Fruit fly (Drosophila melanogaster) Kc167 (cell line): ENCODE data around the gene CG13097.

Experiments used
- Myc ChIP-seq: fragments of >200 bp; optimal IDR thresholded peaks from 2 replicates; lab custom pipeline; 2017; ENCODE audit warnings: missing external identifiers
- h ChIP-seq: fragments of >200 bp; optimal IDR thresholded peaks from 3 replicates; lab custom pipeline; 2018; ENCODE audit warnings: missing external identifiers
- psq ChIP-seq: fragments of >200 bp; optimal IDR thresholded peaks from 2 replicates; lab custom pipeline; 2017; ENCODE audit warnings: missing external identifiers

DNA sequence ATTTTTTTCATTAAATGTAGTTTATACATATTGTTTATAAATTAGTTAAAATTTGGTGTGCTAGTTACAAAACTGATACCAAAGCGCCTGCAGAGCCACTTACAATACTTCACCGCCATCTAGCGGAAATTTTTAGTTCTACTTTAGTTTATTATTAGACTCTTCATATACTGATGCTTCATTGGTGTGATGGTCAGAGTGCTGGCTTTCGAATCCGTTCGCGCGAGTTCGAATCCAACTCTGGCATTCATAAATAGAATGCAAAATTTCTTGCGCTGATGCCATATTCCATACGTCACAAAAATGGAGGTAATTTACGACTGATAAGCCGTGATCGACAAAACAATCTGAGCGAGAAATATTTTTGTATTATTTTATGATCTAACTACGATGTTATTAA lies 29.1 kb downstream of the CG13097 start:
- TF ChIP-seq h (lab: Kevin White, UChicago) (no peak), psq (lab: Kevin White, UChicago) (no peak), Myc (lab: Kevin White, UChicago) (no peak)
